In the genomic region with DNA sequence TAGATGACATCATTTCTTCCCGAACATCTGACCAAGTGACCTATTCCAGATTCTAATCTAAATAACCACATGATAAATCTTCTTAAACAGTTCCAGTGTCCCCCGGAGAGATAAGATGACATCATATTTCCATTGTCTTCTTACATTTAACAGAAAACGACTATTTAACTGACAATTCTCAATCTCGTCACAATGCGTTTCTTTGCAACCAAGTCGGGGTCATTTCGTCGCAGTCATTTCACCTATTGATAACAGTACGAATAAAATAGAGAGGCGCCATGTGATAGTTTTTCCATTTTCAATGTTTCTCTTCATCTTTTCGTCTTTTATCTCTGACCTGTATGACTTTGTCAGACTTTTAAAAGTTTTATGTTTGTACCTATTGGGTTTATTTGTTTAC, we compare ENCODE assay signal across 1 worm cellular context.
A peak's percentile ranks its signal among the peaks of the same experiment; 100 is the strongest.
TF ChIP-seq lines count a peak whose summit lies in the region.

No protein-coding gene starts in this region.

TF ChIP-seq in whole organism, L1 larva, 84 proteins besides CTCF, POLR2A, EP300 and RAD21 (continued from another document):
- TF ChIP-seq ceh-63 (GFP tag; optimal IDR thresholded peaks at IDR 0.05; lab: Kevin White, UChicago) (no peak), fos-1 (tag; optimal IDR thresholded peaks at IDR 0.05; lab: Kevin White, UChicago) (no peak), swsn-7 (tag; optimal IDR thresholded peaks at IDR 0.05; lab: Kevin White, UChicago) (no peak), nhr-47 (tag; optimal IDR thresholded peaks at IDR 0.05; lab: Kevin White, UChicago) (no peak), snu-23 (GFP tag; optimal IDR thresholded peaks at IDR 0.05; lab: Kevin White, UChicago) (peak; percentile 59), lir-3 (tag; optimal IDR thresholded peaks at IDR 0.05; lab: Kevin White, UChicago; ENCODE audit: poor library complexity) (no peak), lin-39 (tag; optimal IDR thresholded peaks at IDR 0.05; lab: Kevin White, UChicago) (no peak), C04F5.9 (tag; optimal IDR thresholded peaks at IDR 0.05; lab: Kevin White, UChicago) (no peak), nhr-19 (GFP tag; conservative IDR thresholded peaks at IDR 0.05; lab: Robert Waterston, UW) (peak; percentile 32; the same call in 1 of the 2 replicates), nhr-76 (tag; optimal IDR thresholded peaks at IDR 0.05; lab: Kevin White, UChicago) (no peak), fkh-8 (tag; optimal IDR thresholded peaks at IDR 0.05; lab: Kevin White, UChicago) (no peak), skn-1 (tag; optimal IDR thresholded peaks at IDR 0.05; lab: Kevin White, UChicago) (no peak), sup-37 (GFP tag; optimal IDR thresholded peaks at IDR 0.05; lab: Kevin White, UChicago) (no peak), nhr-237 (tag; optimal IDR thresholded peaks at IDR 0.05; lab: Kevin White, UChicago) (no peak), C16A3.4 (tag; optimal IDR thresholded peaks at IDR 0.05; lab: Kevin White, UChicago) (no peak), zip-4 (GFP tag; optimal IDR thresholded peaks at IDR 0.05; lab: Kevin White, UChicago) (no peak), ztf-11 (tag; optimal IDR thresholded peaks at IDR 0.05; lab: Kevin White, UChicago) (no peak), unc-30 (tag; optimal IDR thresholded peaks at IDR 0.05; lab: Kevin White, UChicago) (no peak), dpl-1 (GFP tag; optimal IDR thresholded peaks at IDR 0.05; lab: Kevin White, UChicago) (no peak), unc-98 (GFP tag; IDR thresholded peaks at IDR 0.05; lab: Robert Waterston, UW) (no peak), ama-1 (optimal IDR thresholded peaks at IDR 0.05; lab: Kevin White, UChicago) (no peak), vab-15 (tag; optimal IDR thresholded peaks at IDR 0.05; lab: Kevin White, UChicago) (no peak), dsc-1 (tag; optimal IDR thresholded peaks at IDR 0.05; lab: Kevin White, UChicago) (no peak), ces-1 (GFP tag; optimal IDR thresholded peaks at IDR 0.05; lab: Kevin White, UChicago) (no peak)
